Fruit fly (Drosophila melanogaster) whole organism, wandering third instar larva: ENCODE data around the gene CG7453.
A peak's percentile ranks its signal among the peaks of the same experiment; 100 is the strongest.

Experiments used
- Abd-B ChIP-seq: fragments of >200 bp; optimal IDR thresholded peaks from 2 replicates; lab custom pipeline; 2017; ENCODE audit warnings: missing biosample characterization, missing genetic modification characterization
- CG32264 ChIP-seq: fragments of 200-800 bp; sonication (Bioruptor generic); optimal IDR thresholded peaks from 2 replicates; lab custom pipeline; 2016; ENCODE audit warnings: missing biosample characterization, missing genetic modification characterization
- CG9705 ChIP-seq: fragments of 200-800 bp; sonication (Bioruptor generic); optimal IDR thresholded peaks from 2 replicates; lab custom pipeline; 2018; ENCODE audit warnings: missing biosample characterization, mild to moderate bottlenecking, missing genetic modification characterization
- Dfd ChIP-seq: fragments of >200 bp; optimal IDR thresholded peaks from 2 replicates; lab custom pipeline; 2017; ENCODE audit warnings: missing biosample characterization, missing genetic modification characterization
- Dif ChIP-seq: fragments of 200-275, 200-300 bp; sonication (Bioruptor generic); optimal IDR thresholded peaks from 2 replicates; lab custom pipeline; 2018; ENCODE audit warnings: missing biosample characterization, missing genetic modification characterization; ENCODE audit not compliant: partially characterized antibody
- GATAd ChIP-seq: sonication (Bioruptor generic); optimal IDR thresholded peaks from 2 replicates; lab custom pipeline; 2016; ENCODE audit warnings: missing biosample characterization, missing genetic modification characterization
- HLH106 ChIP-seq: fragments of 200-800 bp; optimal IDR thresholded peaks from 3 replicates; lab custom pipeline; 2019; ENCODE audit warnings: missing biosample characterization, mild to moderate bottlenecking, missing genetic modification characterization, moderate library complexity
- Hnf4 ChIP-seq: fragments of 200-800 bp; sonication (Bioruptor generic); optimal IDR thresholded peaks from 2 replicates; lab custom pipeline; 2016; ENCODE audit warnings: missing biosample characterization, mild to moderate bottlenecking, missing genetic modification characterization
- Hr78 ChIP-seq: fragments of >200 bp; optimal IDR thresholded peaks from 2 replicates; lab custom pipeline; 2017; ENCODE audit warnings: missing biosample characterization, missing genetic modification characterization
- Hr83 ChIP-seq: fragments of 200-300 bp; sonication (Bioruptor generic); optimal IDR thresholded peaks from 2 replicates; lab custom pipeline; 2016; ENCODE audit warnings: missing biosample characterization, mild to moderate bottlenecking, missing genetic modification characterization, moderate library complexity; ENCODE audit not compliant: poor library complexity, severe bottlenecking
- Jra ChIP-seq: sonication (Bioruptor generic); optimal IDR thresholded peaks from 2 replicates; lab custom pipeline; 2016; ENCODE audit warnings: missing biosample characterization, missing genetic modification characterization
- Mio ChIP-seq: sonication (Bioruptor generic); optimal IDR thresholded peaks from 2 replicates; lab custom pipeline; 2016; ENCODE audit warnings: missing biosample characterization, missing genetic modification characterization
- Myc ChIP-seq: fragments of >200 bp; optimal IDR thresholded peaks from 2 replicates; lab custom pipeline; 2017
- N ChIP-seq: fragments of >200 bp; optimal IDR thresholded peaks from 2 replicates; lab custom pipeline; 2018; ENCODE audit warnings: missing biosample characterization, missing external identifiers, missing genetic modification characterization
- OdsH ChIP-seq: fragments of 200-800 bp; sonication (Bioruptor generic); optimal IDR thresholded peaks from 2 replicates; lab custom pipeline; 2016; ENCODE audit warnings: missing biosample characterization, mild to moderate bottlenecking, missing genetic modification characterization
- Rel ChIP-seq, 2 experiments: fragments of 200-800 bp; sonication (Bioruptor generic) in 1 of 2; optimal IDR thresholded peaks; 2 replicates in 1 of 2; 3 replicates in 1 of 2; lab custom pipeline; 2016 to 2019; ENCODE audit warnings: mild to moderate bottlenecking in 2 of 2, missing biosample characterization in 2 of 2, missing genetic modification characterization in 2 of 2, moderate library complexity in 1 of 2
- Sp1 ChIP-seq: fragments of 200-800 bp; sonication (Bioruptor generic); optimal IDR thresholded peaks from 3 replicates; lab custom pipeline; 2019; ENCODE audit warnings: missing biosample characterization, mild to moderate bottlenecking, missing genetic modification characterization, moderate library complexity
- Vsx2 ChIP-seq: fragments of 200-300, 225-300 bp; sonication (Bioruptor generic); optimal IDR thresholded peaks from 2 replicates; lab custom pipeline; 2018; ENCODE audit warnings: missing biosample characterization, missing genetic modification characterization; ENCODE audit not compliant: partially characterized antibody
- br ChIP-seq: fragments of 200-800 bp; sonication (Bioruptor generic); optimal IDR thresholded peaks from 2 replicates; lab custom pipeline; 2016; ENCODE audit warnings: missing biosample characterization, missing genetic modification characterization
- brk ChIP-seq: fragments of 200-800 bp; sonication (Bioruptor generic); optimal IDR thresholded peaks from 2 replicates; lab custom pipeline; 2016; ENCODE audit warnings: missing biosample characterization, mild to moderate bottlenecking, missing genetic modification characterization
- dl ChIP-seq, 2 experiments: fragments of 175-275, 200-275 bp in 1 of 2; fragments of 200-275 bp in 1 of 2; sonication (Bioruptor generic); optimal IDR thresholded peaks; lab custom pipeline; 2018; ENCODE audit warnings: mild to moderate bottlenecking in 2 of 2, missing biosample characterization in 2 of 2, missing genetic modification characterization in 2 of 2, moderate library complexity in 2 of 2; ENCODE audit not compliant: partially characterized antibody in 2 of 2, insufficient read depth in 1 of 2
- dmrt93B ChIP-seq: fragments of 200-800 bp; sonication (Bioruptor generic); optimal IDR thresholded peaks from 2 replicates; lab custom pipeline; 2018; ENCODE audit warnings: missing biosample characterization, mild to moderate bottlenecking, missing genetic modification characterization
- dsf ChIP-seq: sonication (Bioruptor generic); optimal IDR thresholded peaks from 2 replicates; lab custom pipeline; 2016; ENCODE audit warnings: missing biosample characterization, missing genetic modification characterization, borderline replicate concordance
- fru ChIP-seq: fragments of 200-800 bp; sonication (Bioruptor generic); optimal IDR thresholded peaks from 3 replicates; lab custom pipeline; 2016; ENCODE audit warnings: missing biosample characterization, mild to moderate bottlenecking, missing genetic modification characterization
- h ChIP-seq: fragments of 200-800 bp; sonication (Bioruptor generic); optimal IDR thresholded peaks from 3 replicates; lab custom pipeline; 2016; ENCODE audit warnings: missing biosample characterization, mild to moderate bottlenecking, missing genetic modification characterization
- jim ChIP-seq: fragments of 175-275, 200-325 bp; sonication (Bioruptor generic); optimal IDR thresholded peaks from 2 replicates; lab custom pipeline; 2016; ENCODE audit warnings: missing biosample characterization, mild to moderate bottlenecking, missing genetic modification characterization
- lola ChIP-seq: fragments of >200 bp; optimal IDR thresholded peaks from 2 replicates; lab custom pipeline; 2017; ENCODE audit warnings: missing biosample characterization, missing genetic modification characterization
- pan ChIP-seq: fragments of >200 bp; optimal IDR thresholded peaks from 2 replicates; lab custom pipeline; 2017
- psq ChIP-seq: fragments of 200-800 bp; sonication (Bioruptor generic); optimal IDR thresholded peaks from 3 replicates; lab custom pipeline; 2017; ENCODE audit warnings: missing biosample characterization, mild to moderate bottlenecking, missing genetic modification characterization, moderate library complexity
- rgr ChIP-seq: fragments of 200-800 bp; sonication (Bioruptor generic); optimal IDR thresholded peaks from 3 replicates; lab custom pipeline; 2016; ENCODE audit warnings: missing biosample characterization, mild to moderate bottlenecking, missing genetic modification characterization
- sage ChIP-seq: fragments of 200-800 bp; sonication (Bioruptor generic); optimal IDR thresholded peaks from 2 replicates; lab custom pipeline; 2016; ENCODE audit warnings: missing biosample characterization, mild to moderate bottlenecking, missing genetic modification characterization
- tai ChIP-seq: sonication (Bioruptor generic); optimal IDR thresholded peaks from 2 replicates; lab custom pipeline; 2016; ENCODE audit warnings: missing biosample characterization, missing genetic modification characterization
- usp ChIP-seq: fragments of >200 bp; optimal IDR thresholded peaks from 2 replicates; lab custom pipeline; 2017; ENCODE audit warnings: missing biosample characterization, missing genetic modification characterization
- woc ChIP-seq: sonication (Bioruptor generic); optimal IDR thresholded peaks from 2 replicates; lab custom pipeline; 2016; ENCODE audit warnings: missing biosample characterization, mild to moderate bottlenecking, missing genetic modification characterization

The CG7453 gene

DNA sequence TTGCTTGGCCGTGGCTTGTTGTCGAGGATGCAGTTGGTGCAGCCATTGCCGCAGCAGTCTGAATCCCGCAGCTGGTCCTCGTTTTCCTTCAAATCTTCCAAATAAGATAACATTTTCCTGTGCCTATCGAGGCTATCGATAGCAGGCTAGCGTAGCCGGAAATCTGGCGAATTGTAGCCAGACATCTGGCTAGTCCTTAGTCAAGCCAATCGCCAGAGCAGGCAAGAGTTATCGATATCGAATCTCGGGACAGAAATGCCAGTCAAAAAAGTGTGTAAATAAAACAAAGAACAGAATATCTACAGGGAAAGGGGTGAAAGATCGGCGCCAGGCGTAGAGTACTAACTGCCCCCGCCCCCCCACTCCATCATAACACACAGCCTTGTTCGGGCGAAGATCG, 13.4 kb downstream of the CG7453 start, which contains the start of the genes CG7914 and CG14194:
CG7914 (minus strand) TSS at position 113 of the 400 bp plus-strand sequence.
CG14194 (plus strand) TSS at position 220 of the 400 bp plus-strand sequence.
- TF ChIP-seq Myc (lab: Kevin White, UChicago), result peak; percentile 69
- TF ChIP-seq sage, result no peak
- TF ChIP-seq HLH106 (tag; lab: Kevin White, UChicago), result peak; percentile 12

dm6 chrX:19201630-19202029, 21.7 kb downstream of the CG7453 start, which contains the start of gene CG7990:
CG7990 (minus strand) TSS chrX:19201979.
- TF ChIP-seq Hnf4 (no peak), Mio (GFP tag; lab: Kevin White, UChicago) (no peak), Dif (GFP tag; lab: Kevin White, UChicago) (no peak), Rel (GFP tag; optimal IDR thresholded peaks at IDR 0.05; lab: Kevin White, UChicago) (no peak), Rel (tag; optimal IDR thresholded peaks at IDR 0.05; lab: Kevin White, UChicago) (no peak), br (GFP tag; lab: Kevin White, UChicago) (no peak), Dfd (GFP tag; lab: Kevin White, UChicago) (no peak), N (GFP tag; lab: Kevin White, UChicago) (no peak), Hr78 (GFP tag; lab: Kevin White, UChicago) (no peak), fru (GFP tag; lab: Kevin White, UChicago) (no peak), CG32264 (no peak), lola (no peak), rgr (GFP tag; lab: Kevin White, UChicago) (no peak), jim (GFP tag; lab: Kevin White, UChicago) (no peak), CG9705 (no peak), Hr83 (GFP tag; lab: Kevin White, UChicago) (no peak), GATAd (GFP tag; lab: Kevin White, UChicago) (no peak), Myc (lab: Kevin White, UChicago) (no peak)

- no peak for TF ChIP-seq woc (GFP tag; lab: Kevin White, UChicago)
- TF ChIP-seq fru (GFP tag; lab: Kevin White, UChicago), result no peak
- TF ChIP-seq dl (GFP tag; optimal IDR thresholded peaks at IDR 0.05; lab: Kevin White, UChicago; ENCODE audit: insufficient read depth in 1 of 2, partially characterized antibody in 2 of 2), result no peak
- TF ChIP-seq Hr83 (GFP tag; lab: Kevin White, UChicago), result peak; percentile 52
- peak; percentile 93 for TF ChIP-seq Vsx2
- TF ChIP-seq HLH106 (tag; lab: Kevin White, UChicago), result peak; percentile 13
- no peak for TF ChIP-seq psq (GFP tag; lab: Kevin White, UChicago)
- TF ChIP-seq Hnf4, result no peak
- peak; percentile 89 for TF ChIP-seq Dif (GFP tag; lab: Kevin White, UChicago)
- TF ChIP-seq Myc (lab: Kevin White, UChicago), result peak; percentile 24
These were observed 28.0 kb downstream of the CG7453 start, which contains the start of gene Ulp1 for dm6 chrX:19208014-19208413. Ulp1 (minus strand) TSS chrX:19208187.

DNA sequence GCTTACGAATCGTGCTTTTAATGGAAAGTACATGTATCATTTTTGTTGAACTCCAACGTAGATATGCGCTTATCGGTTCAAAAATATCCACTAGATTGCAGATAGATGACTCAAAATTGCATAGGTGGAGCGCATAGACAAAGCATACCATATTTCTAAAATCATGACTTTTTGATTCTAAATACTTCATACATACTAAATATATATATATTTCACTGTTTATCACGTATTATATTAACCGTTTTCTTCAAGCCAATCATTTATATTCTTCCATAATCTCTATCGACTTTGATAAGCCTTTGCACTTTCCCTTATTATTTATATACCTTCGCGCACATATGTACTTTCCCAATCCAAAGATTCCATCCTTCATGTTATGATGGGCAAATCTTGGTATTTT, 32.0 kb downstream of the CG7453 start, which contains the start of gene CG14195:
CG14195 (minus strand) TSS at position 101 of the 400 bp plus-strand sequence.
- TF ChIP-seq dsf (GFP tag; lab: Kevin White, UChicago) (no peak), tai (GFP tag; lab: Kevin White, UChicago) (no peak), Sp1 (GFP tag; lab: Kevin White, UChicago) (no peak), brk (GFP tag; lab: Kevin White, UChicago) (no peak), Dfd (GFP tag; lab: Kevin White, UChicago) (no peak), Abd-B (GFP tag; lab: Kevin White, UChicago) (no peak)

DNA sequence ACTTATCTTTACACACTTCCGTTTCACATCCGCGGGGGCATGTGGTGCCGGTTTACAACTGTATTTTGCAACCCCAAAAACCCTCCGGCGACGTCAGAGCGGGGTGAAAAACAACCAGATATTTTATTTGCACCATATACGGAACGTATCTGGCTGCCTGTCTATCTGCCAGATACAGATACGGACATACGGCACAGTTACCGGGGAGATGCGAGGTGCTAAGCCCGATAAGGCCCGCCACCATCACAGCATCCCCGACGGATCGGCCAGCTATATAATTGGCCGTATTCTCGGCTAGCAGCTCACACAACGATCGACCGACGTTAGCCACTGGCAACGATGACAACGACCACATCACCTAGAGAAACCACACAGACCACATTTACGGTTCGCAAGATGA, 33.0 kb downstream of the CG7453 start, which contains the start of gene Mur18B:
Mur18B (plus strand) TSS at position 301 of the 400 bp plus-strand sequence.
- TF ChIP-seq CG9705, result no peak
- no peak for TF ChIP-seq Vsx2
- TF ChIP-seq OdsH, result no peak
- no peak for TF ChIP-seq woc (GFP tag; lab: Kevin White, UChicago)
- no peak for TF ChIP-seq brk (GFP tag; lab: Kevin White, UChicago)
- TF ChIP-seq GATAd (GFP tag; lab: Kevin White, UChicago), result no peak
- no peak for TF ChIP-seq tai (GFP tag; lab: Kevin White, UChicago)
- no peak for TF ChIP-seq dl (GFP tag; optimal IDR thresholded peaks at IDR 0.05; lab: Kevin White, UChicago; ENCODE audit: insufficient read depth in 1 of 2, partially characterized antibody in 2 of 2)
- no peak for TF ChIP-seq HLH106 (tag; lab: Kevin White, UChicago)
- no peak for TF ChIP-seq rgr (GFP tag; lab: Kevin White, UChicago)
- TF ChIP-seq usp (GFP tag; lab: Kevin White, UChicago), result no peak
- TF ChIP-seq lola, result no peak
- TF ChIP-seq fru (GFP tag; lab: Kevin White, UChicago), result no peak
- no peak for TF ChIP-seq N (GFP tag; lab: Kevin White, UChicago)
- no peak for TF ChIP-seq h
- no peak for TF ChIP-seq dmrt93B (GFP tag; lab: Kevin White, UChicago)
- no peak for TF ChIP-seq pan (lab: Kevin White, UChicago)
- no peak for TF ChIP-seq Jra (GFP tag; lab: Kevin White, UChicago)
